Worm (Caenorhabditis elegans): ENCODE data around the gene E02A10.4.

Gene E02A10.4

ce11 chrV:12533635-12534150, 34.1 kb downstream of the E02A10.4 start (continued):
- TF ChIP-seq mdl-1 (tag; optimal IDR thresholded peaks at IDR 0.05): no peak
- TF ChIP-seq elt-3 (tag; optimal IDR thresholded peaks at IDR 0.05): peak in 5 of 6 experiments; percentile 63 to 86 (median 80)
- no peak for TF ChIP-seq dsc-1 (tag; optimal IDR thresholded peaks at IDR 0.05)
- TF ChIP-seq Y116A8C.19 (tag; optimal IDR thresholded peaks at IDR 0.05; ENCODE audit: borderline replicate concordance): no peak
- no peak for TF ChIP-seq aly-2 (tag; optimal IDR thresholded peaks at IDR 0.05)
- TF ChIP-seq snu-23 (GFP tag; optimal IDR thresholded peaks at IDR 0.05): no peak
- no peak for TF ChIP-seq efl-3 (GFP tag; optimal IDR thresholded peaks at IDR 0.05)
- TF ChIP-seq unc-98 (GFP tag; IDR thresholded peaks at IDR 0.05): no peak
- TF ChIP-seq alr-1 (tag; optimal IDR thresholded peaks at IDR 0.05; ENCODE audit: borderline replicate concordance): no peak

DNA sequence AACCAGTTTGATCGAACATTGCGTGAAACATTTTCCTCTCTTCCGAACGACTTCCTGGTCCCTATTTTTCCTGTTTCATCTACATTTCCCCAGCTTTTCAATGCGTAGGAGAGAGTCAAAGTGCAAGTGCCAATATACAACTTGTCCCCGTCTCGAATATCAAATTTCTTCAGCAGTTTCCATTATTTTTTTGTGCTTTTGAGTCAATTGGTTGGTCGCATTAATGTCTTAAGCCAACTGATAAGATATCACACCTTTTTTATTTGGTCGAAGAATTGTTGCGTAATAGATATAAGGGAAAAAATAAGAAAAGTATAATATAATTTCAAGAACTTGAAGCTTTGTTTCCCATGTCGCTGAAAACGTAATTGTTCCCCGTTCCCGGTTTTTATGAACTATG, 35.4 kb downstream of the E02A10.4 start:
- no peak for TF ChIP-seq ztf-11 (tag; optimal IDR thresholded peaks at IDR 0.05)
- no peak for TF ChIP-seq tbx-2 (tag; optimal IDR thresholded peaks at IDR 0.05)
- no peak for TF ChIP-seq elt-3 (tag; optimal IDR thresholded peaks at IDR 0.05)
- no peak for TF ChIP-seq mef-2 (tag; optimal IDR thresholded peaks at IDR 0.05)
- TF ChIP-seq zip-4 (GFP tag; optimal IDR thresholded peaks at IDR 0.05): no peak
- no peak for TF ChIP-seq lsy-2 (tag; optimal IDR thresholded peaks at IDR 0.05)
- no peak for TF ChIP-seq lir-3 (tag; optimal IDR thresholded peaks at IDR 0.05; ENCODE audit: poor library complexity)
- TF ChIP-seq elt-2 (tag; optimal IDR thresholded peaks at IDR 0.05): peak; percentile 57

- TF ChIP-seq nhr-20 (tag; optimal IDR thresholded peaks at IDR 0.05) (peak; percentile 31), dsc-1 (tag; optimal IDR thresholded peaks at IDR 0.05) (peak; percentile 36), sptf-1 (tag; optimal IDR thresholded peaks at IDR 0.05) (no peak), fkh-8 (tag; optimal IDR thresholded peaks at IDR 0.05) (peak; percentile 77), ceh-63 (GFP tag; optimal IDR thresholded peaks at IDR 0.05) (no peak), nhr-47 (tag; optimal IDR thresholded peaks at IDR 0.05) (peak; percentile 65), pax-3 (tag; optimal IDR thresholded peaks at IDR 0.05) (peak; percentile 14), nhr-71 (tag; optimal IDR thresholded peaks at IDR 0.05) (peak; percentile 69), nhr-11 (tag; optimal IDR thresholded peaks at IDR 0.05) (peak; percentile 48), lin-14 (GFP tag; optimal IDR thresholded peaks at IDR 0.05) (peak; percentile 46)
These were observed 36.7 kb downstream of the E02A10.4 start for ce11 chrV:12531084-12531483.

ce11 chrV:12530129-12530528, 37.6 kb downstream of the E02A10.4 start:
- TF ChIP-seq unc-30 (tag; optimal IDR thresholded peaks at IDR 0.05) (no peak), nhr-11 (tag; optimal IDR thresholded peaks at IDR 0.05) (no peak), hpl-2 (GFP tag; optimal IDR thresholded peaks at IDR 0.05) (no peak), tbx-2 (tag; optimal IDR thresholded peaks at IDR 0.05) (peak; percentile 20), nhr-85 (tag) (no peak), fkh-8 (tag; optimal IDR thresholded peaks at IDR 0.05) (peak; percentile 16), ceh-8 (GFP tag; optimal IDR thresholded peaks at IDR 0.05) (no peak), pag-3 (tag; optimal IDR thresholded peaks at IDR 0.05; ENCODE audit: borderline replicate concordance, insufficient read depth) (no peak), hlh-17 (GFP tag; optimal IDR thresholded peaks at IDR 0.05; ENCODE audit: borderline replicate concordance) (no peak), hlh-4 (tag; optimal IDR thresholded peaks at IDR 0.05) (no peak), fos-1 (tag; optimal IDR thresholded peaks at IDR 0.05) (no peak), elt-2 (tag; optimal IDR thresholded peaks at IDR 0.05) (no peak), efl-3 (GFP tag; optimal IDR thresholded peaks at IDR 0.05) (no peak), skn-1 (tag; optimal IDR thresholded peaks at IDR 0.05) (no peak), nhr-19 (GFP tag; conservative IDR thresholded peaks at IDR 0.05) (no peak), nhr-12 (tag; optimal IDR thresholded peaks at IDR 0.05) (no peak), sup-37 (GFP tag; optimal IDR thresholded peaks at IDR 0.05) (no peak), zag-1 (tag; optimal IDR thresholded peaks at IDR 0.05) (no peak), C34B4.2 (tag; optimal IDR thresholded peaks at IDR 0.05) (no peak), ceh-63 (GFP tag; optimal IDR thresholded peaks at IDR 0.05) (no peak), dsc-1 (tag; optimal IDR thresholded peaks at IDR 0.05) (no peak), mep-1 (tag; optimal IDR thresholded peaks at IDR 0.05) (peak; percentile 45), vab-15 (tag; optimal IDR thresholded peaks at IDR 0.05) (no peak), lin-13 (GFP tag; optimal IDR thresholded peaks at IDR 0.05) (no peak), lin-14 (GFP tag; optimal IDR thresholded peaks at IDR 0.05) (peak; percentile 88), ceh-88 (GFP tag; IDR thresholded peaks at IDR 0.05) (no peak), ces-1 (GFP tag; optimal IDR thresholded peaks at IDR 0.05) (no peak), isw-1 (GFP tag; IDR thresholded peaks at IDR 0.05) (no peak), lin-35 (GFP tag; optimal IDR thresholded peaks at IDR 0.05) (no peak)

All from whole organism, L1 larva.